Fruit fly (Drosophila melanogaster) whole organism, embryonic: ENCODE results near the gene GABPI.

Experiments used
- B-H1 ChIP-seq: fragments of 200-800 bp; sonication (Bioruptor generic); IDR thresholded peaks from 3 replicates; pipeline ENCODE4 v1.3.6; 2022; ENCODE audit warnings: missing biosample characterization, missing genetic modification characterization
- BEAF-32 ChIP-seq: fragments of 200-800 bp; sonication (Bioruptor generic); optimal IDR thresholded peaks from 3 replicates; lab custom pipeline; 2017; ENCODE audit warnings: missing biosample characterization, missing genetic modification characterization, mild to moderate bottlenecking, moderate library complexity, missing genetic modification reagents
- CG10654 ChIP-seq: fragments of 200-800 bp; sonication (Bioruptor generic); optimal IDR thresholded peaks from 2 replicates; lab custom pipeline; 2016; ENCODE audit warnings: missing biosample characterization, missing genetic modification characterization
- CG11398 ChIP-seq: fragments of 200-800 bp; sonication (Bioruptor generic); optimal IDR thresholded peaks from 2 replicates; lab custom pipeline; 2016; ENCODE audit warnings: missing biosample characterization, missing genetic modification characterization
- CG14667 ChIP-seq: fragments of 200-800 bp; sonication (Bioruptor generic); IDR thresholded peaks from 2 replicates; pipeline ENCODE4 v1.3.6; 2022; ENCODE audit warnings: missing biosample characterization, missing genetic modification characterization
- CG15011 ChIP-seq: fragments of 200-800 bp; sonication (Bioruptor generic); optimal IDR thresholded peaks from 3 replicates; lab custom pipeline; 2018; ENCODE audit warnings: missing biosample characterization, mild to moderate bottlenecking, missing genetic modification characterization
- CG16813 ChIP-seq: fragments of 200-800 bp; sonication (Bioruptor generic); IDR thresholded peaks from 3 replicates; pipeline ENCODE4 v1.3.6; 2022; ENCODE audit warnings: missing biosample characterization, missing genetic modification characterization; ENCODE audit not compliant: partially characterized antibody
- CG17385 ChIP-seq: fragments of 200-800 bp; sonication (Bioruptor generic); optimal IDR thresholded peaks from 3 replicates; lab custom pipeline; 2018; ENCODE audit warnings: missing biosample characterization, mild to moderate bottlenecking, missing genetic modification characterization
- CG17568 ChIP-seq: fragments of 200-800 bp; sonication (Bioruptor generic); optimal IDR thresholded peaks from 2 replicates; lab custom pipeline; 2018; ENCODE audit warnings: missing biosample characterization, mild to moderate bottlenecking, missing genetic modification characterization, moderate library complexity
- CG17612 ChIP-seq: fragments of 200-800 bp; sonication (Bioruptor generic); IDR thresholded peaks from 2 replicates; pipeline ENCODE4 v1.3.6; 2022; ENCODE audit warnings: missing biosample characterization, missing genetic modification characterization
- CG2120 ChIP-seq: fragments of 200-800 bp; sonication (Bioruptor generic); optimal IDR thresholded peaks from 3 replicates; lab custom pipeline; 2016; ENCODE audit warnings: missing biosample characterization, missing genetic modification characterization
- CG31388 ChIP-seq: fragments of 200-800 bp; sonication (Bioruptor generic); optimal IDR thresholded peaks from 2 replicates; lab custom pipeline; 2016; ENCODE audit warnings: missing biosample characterization, missing genetic modification characterization
- CG31441 ChIP-seq: fragments of 200-800 bp; sonication (Bioruptor generic); IDR thresholded peaks from 2 replicates; pipeline ENCODE4 v1.3.6; 2022; ENCODE audit warnings: missing biosample characterization, missing genetic modification characterization
- CG32532 ChIP-seq: fragments of 200-800 bp; sonication (Bioruptor generic); IDR thresholded peaks from 2 replicates; pipeline ENCODE4 v1.3.6; 2022; ENCODE audit warnings: missing biosample characterization, missing genetic modification characterization
- CG32772 ChIP-seq: fragments of 200-800 bp; sonication (Bioruptor generic); IDR thresholded peaks from 2 replicates; pipeline ENCODE4 v1.3.6; 2022; ENCODE audit warnings: missing biosample characterization, missing genetic modification characterization
- CG3281 ChIP-seq: fragments of 200-800 bp; sonication (Bioruptor generic); optimal IDR thresholded peaks from 3 replicates; lab custom pipeline; 2017; ENCODE audit warnings: missing biosample characterization, mild to moderate bottlenecking, missing genetic modification characterization
- CG42726 ChIP-seq: fragments of 200-800 bp; sonication (Bioruptor generic); IDR thresholded peaks from 2 replicates; pipeline ENCODE4 v1.3.6; 2022; ENCODE audit warnings: missing biosample characterization, missing genetic modification characterization; ENCODE audit not compliant: partially characterized antibody
- CG6813 ChIP-seq: fragments of 200-800 bp; sonication (Bioruptor generic); optimal IDR thresholded peaks from 2 replicates; lab custom pipeline; 2017; ENCODE audit warnings: missing biosample characterization, missing genetic modification characterization, mild to moderate bottlenecking, moderate library complexity, missing genetic modification reagents
- CG7928 ChIP-seq: fragments of 200-800 bp; sonication (Bioruptor generic); optimal IDR thresholded peaks from 2 replicates; lab custom pipeline; 2017; ENCODE audit warnings: missing biosample characterization, mild to moderate bottlenecking, missing genetic modification characterization
- CG9817 ChIP-seq: fragments of 200-800 bp; sonication (Bioruptor generic); optimal IDR thresholded peaks from 2 replicates; lab custom pipeline; 2018; ENCODE audit warnings: missing biosample characterization, mild to moderate bottlenecking, missing genetic modification characterization, moderate library complexity
- CoRest ChIP-seq: fragments of 200-800 bp; sonication (Bioruptor generic); optimal IDR thresholded peaks from 3 replicates; lab custom pipeline; 2018; ENCODE audit warnings: missing biosample characterization, mild to moderate bottlenecking, missing genetic modification characterization, moderate library complexity
- Hsf ChIP-seq: fragments of 200-800 bp; sonication (Bioruptor generic); optimal IDR thresholded peaks from 3 replicates; lab custom pipeline; 2016; ENCODE audit warnings: missing biosample characterization, missing genetic modification characterization
- Nf-YA ChIP-seq: fragments of 200-800 bp; sonication (Bioruptor generic); IDR thresholded peaks from 2 replicates; pipeline ENCODE4 v1.3.6; 2022; ENCODE audit warnings: missing biosample characterization, missing genetic modification characterization
- Optix ChIP-seq: fragments of 200-800 bp; sonication (Bioruptor generic); IDR thresholded peaks from 3 replicates; pipeline ENCODE4 v1.3.6; 2022; ENCODE audit warnings: missing biosample characterization, missing genetic modification characterization
- Sry-δ ChIP-seq: fragments of 200-800 bp; sonication (Bioruptor generic); optimal IDR thresholded peaks from 2 replicates; lab custom pipeline; 2016; ENCODE audit warnings: missing biosample characterization, missing genetic modification characterization
- Vsx1 ChIP-seq: fragments of 200-800 bp; sonication (Bioruptor generic); optimal IDR thresholded peaks from 2 replicates; lab custom pipeline; 2017; ENCODE audit warnings: missing biosample characterization, mild to moderate bottlenecking, missing genetic modification characterization, missing genetic modification reagents
- bowl ChIP-seq: fragments of 200-800 bp; sonication (Bioruptor generic); IDR thresholded peaks from 2 replicates; pipeline ENCODE4 v1.3.6; 2022; ENCODE audit warnings: missing biosample characterization, missing genetic modification characterization
- cas ChIP-seq: fragments of 200-800 bp; sonication (Bioruptor generic); IDR thresholded peaks from 2 replicates; pipeline ENCODE4 v1.3.6; 2022; ENCODE audit warnings: missing biosample characterization, missing genetic modification characterization
- cato ChIP-seq: fragments of 200-800 bp; sonication (Bioruptor generic); optimal IDR thresholded peaks from 2 replicates; lab custom pipeline; 2016; ENCODE audit warnings: missing biosample characterization, missing genetic modification characterization, borderline replicate concordance
- crp ChIP-seq, 2 experiments: fragments of 200-800 bp; sonication (Bioruptor generic); optimal IDR thresholded peaks; 2 replicates in 1 of 2; 3 replicates in 1 of 2; lab custom pipeline; 2017; ENCODE audit warnings: missing biosample characterization in 2 of 2, missing genetic modification characterization in 2 of 2, mild to moderate bottlenecking in 1 of 2, moderate library complexity in 1 of 2
- cwo ChIP-seq: fragments of 200-800 bp; sonication (Bioruptor generic); optimal IDR thresholded peaks from 3 replicates; lab custom pipeline; 2017; ENCODE audit warnings: missing biosample characterization, missing genetic modification characterization, mild to moderate bottlenecking, moderate library complexity, missing genetic modification reagents
- dysf ChIP-seq: fragments of 200-800 bp; sonication (Bioruptor generic); IDR thresholded peaks from 3 replicates; pipeline ENCODE4 v1.3.6; 2022; ENCODE audit warnings: missing biosample characterization, missing genetic modification characterization
- esg ChIP-seq: fragments of 200-800 bp; sonication (Bioruptor generic); conservative IDR thresholded peaks from 2 replicates; pipeline ENCODE4 v1.3.6; 2022; ENCODE audit warnings: missing biosample characterization, missing genetic modification characterization
- exex ChIP-seq: fragments of 200-800 bp; sonication (Bioruptor generic); optimal IDR thresholded peaks from 4 replicates; lab custom pipeline; 2018; ENCODE audit warnings: missing biosample characterization, mild to moderate bottlenecking, missing genetic modification characterization, moderate library complexity
- gfzf ChIP-seq: fragments of 200-800 bp; sonication (Bioruptor generic); optimal IDR thresholded peaks from 2 replicates; lab custom pipeline; 2016; ENCODE audit warnings: missing biosample characterization, mild to moderate bottlenecking, missing genetic modification characterization, moderate library complexity
- hb ChIP-seq: fragments of 200-800 bp; sonication (Bioruptor generic); IDR thresholded peaks from 3 replicates; pipeline ENCODE4 v1.3.6; 2022; ENCODE audit warnings: missing biosample characterization, missing genetic modification characterization; ENCODE audit not compliant: partially characterized antibody
- hbn ChIP-seq: fragments of 200-800 bp; sonication (Bioruptor generic); IDR thresholded peaks from 2 replicates; pipeline ENCODE4 v1.3.6; 2022; ENCODE audit warnings: missing biosample characterization, missing genetic modification characterization; ENCODE audit not compliant: partially characterized antibody
- hth ChIP-seq: fragments of >200 bp; optimal IDR thresholded peaks from 2 replicates; lab custom pipeline; 2017; ENCODE audit warnings: inconsistent platforms
- knrl ChIP-seq: fragments of 200-800 bp; sonication (Bioruptor generic); IDR thresholded peaks from 3 replicates; pipeline ENCODE4 v1.3.6; 2022; ENCODE audit warnings: missing biosample characterization, missing genetic modification characterization; ENCODE audit not compliant: partially characterized antibody
- luna ChIP-seq: fragments of 200-800 bp; sonication (Bioruptor generic); optimal IDR thresholded peaks from 2 replicates; lab custom pipeline; 2016; ENCODE audit warnings: missing biosample characterization, missing genetic modification characterization
- mld ChIP-seq: fragments of 200-800 bp; sonication (Bioruptor generic); IDR thresholded peaks from 3 replicates; pipeline ENCODE4 v1.3.6; 2022; ENCODE audit warnings: missing biosample characterization, missing genetic modification characterization; ENCODE audit not compliant: partially characterized antibody
- run ChIP-seq: fragments of 200-800 bp; sonication (Bioruptor generic); optimal IDR thresholded peaks from 3 replicates; lab custom pipeline; 2018; ENCODE audit warnings: missing biosample characterization, mild to moderate bottlenecking, missing genetic modification characterization
- seq ChIP-seq: fragments of 200-800 bp; sonication (Bioruptor generic); IDR thresholded peaks from 2 replicates; pipeline ENCODE4 v1.3.6; 2022; ENCODE audit warnings: missing biosample characterization, missing genetic modification characterization
- sima ChIP-seq: fragments of 200-800 bp; sonication (Bioruptor generic); optimal IDR thresholded peaks from 2 replicates; lab custom pipeline; 2016; ENCODE audit warnings: missing biosample characterization, missing genetic modification characterization
- so ChIP-seq: fragments of 200-800 bp; sonication (Bioruptor generic); IDR thresholded peaks from 3 replicates; pipeline ENCODE4 v1.3.6; 2022; ENCODE audit warnings: missing biosample characterization, missing genetic modification characterization
- sob ChIP-seq: fragments of 200-800 bp; sonication (Bioruptor generic); IDR thresholded peaks from 2 replicates; pipeline ENCODE4 v1.3.6; 2022; ENCODE audit warnings: missing biosample characterization, missing genetic modification characterization
- tgo ChIP-seq: fragments of 200-800 bp; sonication (Bioruptor generic); IDR thresholded peaks from 3 replicates; pipeline ENCODE4 v1.3.6; 2022; ENCODE audit warnings: missing biosample characterization, missing genetic modification characterization
- tio ChIP-seq: fragments of 200-800 bp; sonication (Bioruptor generic); optimal IDR thresholded peaks from 2 replicates; lab custom pipeline; 2017; ENCODE audit warnings: missing biosample characterization, missing genetic modification characterization, inconsistent platforms
- tx ChIP-seq: fragments of 200-800 bp; sonication (Bioruptor generic); optimal IDR thresholded peaks from 2 replicates; lab custom pipeline; 2016; ENCODE audit warnings: missing biosample characterization, missing genetic modification characterization
- yki ChIP-seq: fragments of >200 bp; optimal IDR thresholded peaks from 3 replicates; lab custom pipeline; 2018

The GABPI gene

DNA sequence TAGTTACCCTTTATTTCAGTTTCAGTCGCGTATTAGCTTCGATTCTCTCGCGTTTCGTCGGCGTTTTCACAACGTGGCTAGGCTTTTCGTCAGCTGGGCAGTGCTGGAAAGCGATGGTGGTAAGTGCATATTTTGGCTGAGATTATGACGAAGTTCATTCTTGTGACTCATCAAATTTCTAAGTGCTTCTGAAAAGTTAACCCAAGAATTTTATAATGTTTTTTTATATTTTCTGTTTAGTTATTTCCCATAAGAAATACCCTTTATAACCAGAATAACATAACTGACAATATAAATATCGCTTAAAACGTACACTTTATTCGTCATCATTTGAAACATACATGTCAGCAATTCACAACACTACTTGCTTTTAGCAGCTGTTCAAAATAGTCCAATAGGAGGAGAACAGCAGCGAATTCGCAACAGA is 6.8 kb downstream of the GABPI start, which contains the start of the genes CG17260 and SerRS (continued):
- peak; percentile 70 for TF ChIP-seq BEAF-32
- TF ChIP-seq cas (GFP tag; lab: Robert Waterston, UW): peak; percentile 77; the same call in 1 of the 2 replicates
- TF ChIP-seq CG15011 (GFP tag; lab: Kevin White, UChicago): peak; percentile 81
- TF ChIP-seq seq (GFP tag; lab: Robert Waterston, UW): peak; percentile 81; the same call in 1 of the 2 replicates
- peak; percentile 80 for TF ChIP-seq CG31388 (GFP tag; lab: Kevin White, UChicago)
- no peak for TF ChIP-seq mld (GFP tag; lab: Robert Waterston, UW)
- no peak for TF ChIP-seq hb (GFP tag; lab: Robert Waterston, UW)
- peak; percentile 82 for TF ChIP-seq CG11398 (GFP tag; lab: Kevin White, UChicago)
- peak; percentile 98 for TF ChIP-seq CG2120 (GFP tag; lab: Kevin White, UChicago)
- peak; percentile 60 for TF ChIP-seq CG6813 (GFP tag; lab: Kevin White, UChicago)
- no peak for TF ChIP-seq hth
- TF ChIP-seq CG32532 (GFP tag; lab: Robert Waterston, UW): peak; percentile 94
- TF ChIP-seq tx (GFP tag; lab: Kevin White, UChicago): peak; percentile 90
- TF ChIP-seq bowl (GFP tag; lab: Robert Waterston, UW): peak; percentile 26; the same call in 1 of the 2 replicates
- no peak for TF ChIP-seq CG17568 (GFP tag; lab: Kevin White, UChicago)
- peak; percentile 83 for TF ChIP-seq cwo (GFP tag; lab: Kevin White, UChicago)
- peak; percentile 72 for TF ChIP-seq exex (tag; lab: Kevin White, UChicago)
- peak; percentile 66 for TF ChIP-seq Sry-δ (GFP tag; lab: Kevin White, UChicago)
- TF ChIP-seq tgo (GFP tag; lab: Robert Waterston, UW): peak; percentile 94
- peak; percentile 96 for TF ChIP-seq esg (GFP tag; lab: Robert Waterston, UW)
- TF ChIP-seq CoRest (tag; lab: Kevin White, UChicago): peak; percentile 95
- TF ChIP-seq dysf: peak; percentile 95
- peak; percentile 40 for TF ChIP-seq gfzf (GFP tag; lab: Kevin White, UChicago)
- TF ChIP-seq CG3281 (GFP tag; lab: Kevin White, UChicago): peak; percentile 89
- peak; percentile 88 for TF ChIP-seq B-H1
- TF ChIP-seq knrl (GFP tag; lab: Robert Waterston, UW): peak; percentile 66
- TF ChIP-seq crp (GFP tag; optimal IDR thresholded peaks at IDR 0.05; lab: Kevin White, UChicago): peak; percentile 76 to 96
- peak; percentile 97 for TF ChIP-seq Hsf
- peak; percentile 70; the same call in 2 of the 3 replicates for TF ChIP-seq Optix (GFP tag; lab: Robert Waterston, UW)
- peak; percentile 66 for TF ChIP-seq CG7928 (GFP tag; lab: Kevin White, UChicago)
- TF ChIP-seq run (tag; lab: Kevin White, UChicago): peak; percentile 70
- TF ChIP-seq yki (lab: Kevin White, UChicago): no peak
- no peak for TF ChIP-seq CG42726 (GFP tag; lab: Robert Waterston, UW)
- peak; percentile 79 for TF ChIP-seq luna (GFP tag; lab: Kevin White, UChicago)
- peak; percentile 94 for TF ChIP-seq CG14667 (GFP tag; lab: Robert Waterston, UW)
- peak; percentile 61 for TF ChIP-seq CG16813
- TF ChIP-seq cato: peak; percentile 86
- TF ChIP-seq CG10654 (GFP tag; lab: Kevin White, UChicago): peak; percentile 94
- TF ChIP-seq CG9817 (tag; lab: Kevin White, UChicago): peak; percentile 95
- peak; percentile 85 for TF ChIP-seq CG17385 (GFP tag; lab: Kevin White, UChicago)
- peak; percentile 97 for TF ChIP-seq sob (GFP tag; lab: Robert Waterston, UW)
- TF ChIP-seq so: peak; percentile 83; the same call in 1 of the 3 replicates
- TF ChIP-seq Nf-YA (GFP tag; lab: Robert Waterston, UW): peak; percentile 67; the same call in 1 of the 2 replicates
- TF ChIP-seq hbn: peak; percentile 50
- TF ChIP-seq CG31441 (GFP tag; lab: Robert Waterston, UW): no peak
- no peak for TF ChIP-seq tio (GFP tag; lab: Kevin White, UChicago)
- no peak for TF ChIP-seq Vsx1 (GFP tag; lab: Kevin White, UChicago)
- TF ChIP-seq sima (GFP tag; lab: Kevin White, UChicago): peak; percentile 58
- peak; percentile 96 for TF ChIP-seq CG32772 (GFP tag; lab: Robert Waterston, UW)
- peak; percentile 78 for TF ChIP-seq CG17612 (GFP tag; lab: Robert Waterston, UW)
